Fruit fly (Drosophila melanogaster) whole organism, embryonic: ENCODE measurements around the gene Tbcd.

Experiments used
- Adf1 ChIP-seq: fragments of 200-800 bp; sonication (Bioruptor generic); IDR thresholded peaks from 2 replicates; pipeline ENCODE4 v1.3.6; 2022; ENCODE audit warnings: missing biosample characterization, missing genetic modification characterization
- B-H1 ChIP-seq: fragments of 200-800 bp; sonication (Bioruptor generic); IDR thresholded peaks from 3 replicates; pipeline ENCODE4 v1.3.6; 2022; ENCODE audit warnings: missing biosample characterization, missing genetic modification characterization
- Blimp-1 ChIP-seq: fragments of 200-800 bp; sonication (Bioruptor generic); optimal IDR thresholded peaks from 3 replicates; lab custom pipeline; 2018; ENCODE audit warnings: missing biosample characterization, missing genetic modification characterization, mild to moderate bottlenecking, moderate library complexity, missing genetic modification reagents
- CG1024 ChIP-seq: fragments of 200-800 bp; sonication (Bioruptor generic); IDR thresholded peaks from 2 replicates; pipeline ENCODE4 v1.3.6; 2022; ENCODE audit warnings: missing biosample characterization, missing genetic modification characterization
- CG10321 ChIP-seq: fragments of 200-800 bp; sonication (Bioruptor generic); IDR thresholded peaks from 2 replicates; pipeline ENCODE4 v1.3.6; 2022; ENCODE audit warnings: missing biosample characterization, missing genetic modification characterization
- CG11247 ChIP-seq: fragments of 200-800 bp; sonication (Bioruptor generic); IDR thresholded peaks from 2 replicates; pipeline ENCODE4 v1.3.6; 2022; ENCODE audit warnings: missing biosample characterization, missing genetic modification characterization
- CG11504 ChIP-seq: fragments of 200-800 bp; sonication (Bioruptor generic); optimal IDR thresholded peaks from 3 replicates; lab custom pipeline; 2019; ENCODE audit warnings: missing biosample characterization, mild to moderate bottlenecking, missing genetic modification characterization, moderate library complexity
- CG13287 ChIP-seq: fragments of 200-800 bp; sonication (Bioruptor generic); IDR thresholded peaks from 2 replicates; pipeline ENCODE4 v1.3.6; 2022; ENCODE audit warnings: missing biosample characterization, missing genetic modification characterization; ENCODE audit not compliant: partially characterized antibody
- CG14050 ChIP-seq: fragments of 200-800 bp; sonication (Bioruptor generic); IDR thresholded peaks from 3 replicates; pipeline ENCODE4 v1.3.6; 2022; ENCODE audit warnings: missing biosample characterization, missing genetic modification characterization
- CG17361 ChIP-seq: fragments of 200-800 bp; sonication (Bioruptor generic); IDR thresholded peaks from 3 replicates; pipeline ENCODE4 v1.3.6; 2022; ENCODE audit warnings: missing biosample characterization, missing genetic modification characterization
- CG17385 ChIP-seq: fragments of 200-800 bp; sonication (Bioruptor generic); optimal IDR thresholded peaks from 3 replicates; lab custom pipeline; 2018; ENCODE audit warnings: missing biosample characterization, mild to moderate bottlenecking, missing genetic modification characterization
- CG2116 ChIP-seq: fragments of 200-800 bp; sonication (Bioruptor generic); optimal IDR thresholded peaks from 3 replicates; lab custom pipeline; 2018; ENCODE audit warnings: missing biosample characterization, mild to moderate bottlenecking, missing genetic modification characterization
- CG30020 ChIP-seq: fragments of 200-800 bp; optimal IDR thresholded peaks from 2 replicates; lab custom pipeline; 2019; ENCODE audit warnings: missing biosample characterization, mild to moderate bottlenecking, missing genetic modification characterization, moderate library complexity
- CG30403 ChIP-seq: fragments of 200-800 bp; sonication (Bioruptor generic); optimal IDR thresholded peaks from 3 replicates; lab custom pipeline; 2016; ENCODE audit warnings: missing biosample characterization, missing genetic modification characterization
- CG34376 ChIP-seq: fragments of 200-800 bp; sonication (Bioruptor generic); optimal IDR thresholded peaks from 2 replicates; lab custom pipeline; 2018; ENCODE audit warnings: missing biosample characterization, mild to moderate bottlenecking, missing genetic modification characterization
- CG34422 ChIP-seq: fragments of 200-800 bp; sonication (Bioruptor generic); IDR thresholded peaks from 3 replicates; pipeline ENCODE4 v1.3.6; 2022; ENCODE audit warnings: missing biosample characterization, missing genetic modification characterization
- CG8089 ChIP-seq: fragments of 200-800 bp; sonication (Bioruptor generic); optimal IDR thresholded peaks from 3 replicates; lab custom pipeline; 2016; ENCODE audit warnings: missing biosample characterization, missing genetic modification characterization
- CG8281 ChIP-seq: fragments of 200-800 bp; sonication (Bioruptor generic); optimal IDR thresholded peaks from 2 replicates; lab custom pipeline; 2018; ENCODE audit warnings: missing biosample characterization, mild to moderate bottlenecking, missing genetic modification characterization, moderate library complexity
- CrebB ChIP-seq: fragments of 200-800 bp; sonication (Bioruptor generic); optimal IDR thresholded peaks from 3 replicates; lab custom pipeline; 2018; ENCODE audit warnings: missing biosample characterization, mild to moderate bottlenecking, missing genetic modification characterization
- Deaf1 ChIP-seq: fragments of 200-800 bp; optimal IDR thresholded peaks from 3 replicates; lab custom pipeline; 2019; ENCODE audit warnings: missing biosample characterization, mild to moderate bottlenecking, missing genetic modification characterization, moderate library complexity
- Dfd ChIP-seq, 2 experiments: fragments of >200 bp; optimal IDR thresholded peaks; 2 replicates each; lab custom pipeline; 2017; ENCODE audit warnings: missing biosample characterization in 2 of 2, missing genetic modification characterization in 2 of 2
- Dip2 ChIP-seq: fragments of 200-800 bp; sonication (Bioruptor generic); IDR thresholded peaks from 2 replicates; pipeline ENCODE4 v1.3.6; 2022; ENCODE audit warnings: missing biosample characterization, missing genetic modification characterization
- Doc3 ChIP-seq: fragments of 200-800 bp; sonication (Bioruptor generic); IDR thresholded peaks from 3 replicates; pipeline ENCODE4 v1.3.6; 2022; ENCODE audit warnings: missing biosample characterization, missing genetic modification characterization; ENCODE audit not compliant: partially characterized antibody
- Drgx ChIP-seq: fragments of 200-800 bp; sonication (Bioruptor generic); IDR thresholded peaks from 2 replicates; pipeline ENCODE4 v1.3.6; 2022; ENCODE audit warnings: missing biosample characterization, missing genetic modification characterization
- Ets97D ChIP-seq: fragments of 200-800 bp; sonication (Bioruptor generic); optimal IDR thresholded peaks from 3 replicates; lab custom pipeline; 2016; ENCODE audit warnings: missing biosample characterization, missing genetic modification characterization
- Fer1 ChIP-seq: fragments of 200-800 bp; sonication (Bioruptor generic); optimal IDR thresholded peaks from 2 replicates; lab custom pipeline; 2017; ENCODE audit warnings: missing biosample characterization, mild to moderate bottlenecking, missing genetic modification characterization
- GATAe ChIP-seq: fragments of 200-800 bp; sonication (Bioruptor generic); conservative IDR thresholded peaks from 2 replicates; pipeline ENCODE4 v1.3.6; 2022; ENCODE audit warnings: missing biosample characterization, missing genetic modification characterization
- H2.0 ChIP-seq: fragments of 200-800 bp; sonication (Bioruptor generic); IDR thresholded peaks from 2 replicates; pipeline ENCODE4 v1.3.6; 2022; ENCODE audit warnings: missing biosample characterization, missing genetic modification characterization
- HHEX ChIP-seq: fragments of 200-800 bp; sonication (Bioruptor generic); optimal IDR thresholded peaks from 3 replicates; lab custom pipeline; 2017; ENCODE audit warnings: missing biosample characterization, mild to moderate bottlenecking, missing genetic modification characterization, missing genetic modification reagents
- HLH54F ChIP-seq: fragments of 200-800 bp; sonication (Bioruptor generic); optimal IDR thresholded peaks from 3 replicates; lab custom pipeline; 2016; ENCODE audit warnings: missing biosample characterization, missing genetic modification characterization
- Hr51 ChIP-seq, 2 experiments: fragments of 200-800 bp; sonication (Bioruptor generic); optimal IDR thresholded peaks; 2 replicates in 1 of 2; 3 replicates in 1 of 2; lab custom pipeline; 2016 to 2018; ENCODE audit warnings: missing biosample characterization in 2 of 2, missing genetic modification characterization in 2 of 2, mild to moderate bottlenecking in 1 of 2, moderate library complexity in 1 of 2
- Max ChIP-seq: fragments of 200-800 bp; sonication (Bioruptor generic); optimal IDR thresholded peaks from 2 replicates; lab custom pipeline; 2016; ENCODE audit warnings: missing biosample characterization, mild to moderate bottlenecking, missing genetic modification characterization
- NK7.1 ChIP-seq: fragments of 200-800 bp; sonication (Bioruptor generic); optimal IDR thresholded peaks from 3 replicates; lab custom pipeline; 2016; ENCODE audit warnings: missing biosample characterization, missing genetic modification characterization
- Opbp ChIP-seq: fragments of 200-800 bp; sonication (Bioruptor generic); IDR thresholded peaks from 3 replicates; pipeline ENCODE4 v1.3.6; 2022; ENCODE audit warnings: missing biosample characterization, missing genetic modification characterization; ENCODE audit not compliant: partially characterized antibody
- Rfx ChIP-seq: fragments of 200-800 bp; sonication (Bioruptor generic); IDR thresholded peaks from 2 replicates; pipeline ENCODE4 v1.3.6; 2022; ENCODE audit warnings: missing biosample characterization, missing genetic modification characterization
- Sry-δ ChIP-seq: fragments of 200-800 bp; sonication (Bioruptor generic); optimal IDR thresholded peaks from 2 replicates; lab custom pipeline; 2016; ENCODE audit warnings: missing biosample characterization, missing genetic modification characterization
- TFAM ChIP-seq: fragments of 200-800 bp; sonication (Bioruptor generic); optimal IDR thresholded peaks from 2 replicates; lab custom pipeline; 2017; ENCODE audit warnings: missing biosample characterization, missing genetic modification characterization, inconsistent platforms
- Taf1 ChIP-seq: fragments of 200-800 bp; sonication (Bioruptor generic); IDR thresholded peaks from 2 replicates; pipeline ENCODE4 v1.3.6; 2022; ENCODE audit warnings: missing biosample characterization, missing genetic modification characterization
- Vsx1 ChIP-seq: fragments of 200-800 bp; sonication (Bioruptor generic); optimal IDR thresholded peaks from 2 replicates; lab custom pipeline; 2017; ENCODE audit warnings: missing biosample characterization, mild to moderate bottlenecking, missing genetic modification characterization, missing genetic modification reagents
- bigmax ChIP-seq: fragments of 200-800 bp; sonication (Bioruptor generic); optimal IDR thresholded peaks from 2 replicates; lab custom pipeline; 2018; ENCODE audit warnings: missing biosample characterization, mild to moderate bottlenecking, missing genetic modification characterization
- croc ChIP-seq: fragments of 200-800 bp; sonication (Bioruptor generic); conservative IDR thresholded peaks from 3 replicates; pipeline ENCODE4 v1.3.6; 2022; ENCODE audit warnings: missing biosample characterization, missing genetic modification characterization
- ken ChIP-seq: fragments of 200-800 bp; sonication (Bioruptor generic); IDR thresholded peaks from 3 replicates; pipeline ENCODE4 v1.3.6; 2022; ENCODE audit warnings: missing biosample characterization, missing genetic modification characterization
- kni ChIP-seq: fragments of 200-800 bp; sonication (Bioruptor generic); optimal IDR thresholded peaks from 3 replicates; lab custom pipeline; 2017; ENCODE audit warnings: mild to moderate bottlenecking, missing biosample characterization, missing genetic modification reagents, missing genetic modification characterization
- mirr ChIP-seq: fragments of 200-800 bp; sonication (Bioruptor generic); optimal IDR thresholded peaks from 3 replicates; lab custom pipeline; 2018; ENCODE audit warnings: missing biosample characterization, mild to moderate bottlenecking, missing genetic modification characterization
- oc ChIP-seq: fragments of 200-800 bp; sonication (Bioruptor generic); optimal IDR thresholded peaks from 2 replicates; lab custom pipeline; 2018; ENCODE audit warnings: missing biosample characterization, mild to moderate bottlenecking, missing genetic modification characterization, moderate library complexity
- pzg ChIP-seq: fragments of 200-800 bp; sonication (Bioruptor generic); optimal IDR thresholded peaks from 3 replicates; lab custom pipeline; 2018; ENCODE audit warnings: missing biosample characterization, mild to moderate bottlenecking, missing genetic modification characterization, moderate library complexity
- run ChIP-seq: fragments of 200-800 bp; sonication (Bioruptor generic); optimal IDR thresholded peaks from 3 replicates; lab custom pipeline; 2018; ENCODE audit warnings: missing biosample characterization, mild to moderate bottlenecking, missing genetic modification characterization
- scrt ChIP-seq: fragments of 200-800 bp; sonication (Bioruptor generic); optimal IDR thresholded peaks from 2 replicates; lab custom pipeline; 2018; ENCODE audit warnings: missing biosample characterization, mild to moderate bottlenecking, missing genetic modification characterization, moderate library complexity
- sisA ChIP-seq: fragments of 200-800 bp; sonication (Bioruptor generic); IDR thresholded peaks from 2 replicates; pipeline ENCODE4 v1.3.6; 2022; ENCODE audit warnings: missing biosample characterization, missing genetic modification characterization
- zfh2 ChIP-seq: fragments of 200-800 bp; sonication (Bioruptor generic); optimal IDR thresholded peaks from 2 replicates; lab custom pipeline; 2016; ENCODE audit warnings: missing biosample characterization, missing genetic modification characterization

The Tbcd gene

dm6 chr2L:2180120-2180539 is 32.8 kb downstream of the Tbcd start (continued):
- TF ChIP-seq Opbp (GFP tag; lab: Robert Waterston, UW) (no peak), Dfd (GFP tag; optimal IDR thresholded peaks at IDR 0.05; lab: Kevin White, UChicago) (no peak), run (tag; lab: Kevin White, UChicago) (peak; percentile 90), pzg (GFP tag; lab: Kevin White, UChicago) (no peak), bigmax (no peak), CG14050 (GFP tag; lab: Robert Waterston, UW) (peak; percentile 80), Vsx1 (peak; percentile 80), CG8089 (GFP tag; lab: Kevin White, UChicago) (peak; percentile 70), Dip2 (GFP tag; lab: Robert Waterston, UW) (0 out of 2 replicates have a peak, but pooled peaks have one; percentile 19), TFAM (GFP tag; lab: Kevin White, UChicago) (peak; percentile 75), croc (GFP tag; lab: Robert Waterston, UW) (peak; percentile 88), zfh2 (GFP tag; lab: Kevin White, UChicago) (peak; percentile 9), CG30020 (peak; percentile 47), B-H1 (GFP tag; lab: Robert Waterston, UW) (peak; percentile 85), CrebB (peak; percentile 78), Blimp-1 (GFP tag; lab: Kevin White, UChicago) (peak; percentile 94), Fer1 (peak; percentile 88), Taf1 (GFP tag; lab: Robert Waterston, UW) (peak; percentile 44; the same call in 1 of the 2 replicates), H2.0 (GFP tag; lab: Robert Waterston, UW) (peak; percentile 87), ken (GFP tag; lab: Robert Waterston, UW) (peak; percentile 91), Deaf1 (tag; lab: Kevin White, UChicago) (peak; percentile 73), CG17385 (GFP tag; lab: Kevin White, UChicago) (peak; percentile 86), CG1024 (GFP tag; lab: Robert Waterston, UW) (peak; percentile 82), NK7.1 (peak; percentile 61), kni (peak; percentile 65), GATAe (GFP tag; lab: Robert Waterston, UW) (peak; percentile 62), scrt (GFP tag; lab: Kevin White, UChicago) (peak; percentile 82), CG34376 (GFP tag; lab: Kevin White, UChicago) (no peak), sisA (GFP tag; lab: Robert Waterston, UW) (peak; percentile 92), mirr (GFP tag; lab: Kevin White, UChicago) (no peak), Max (GFP tag; lab: Kevin White, UChicago) (peak; percentile 82), Adf1 (GFP tag; lab: Robert Waterston, UW) (peak; percentile 48), Sry-δ (GFP tag; lab: Kevin White, UChicago) (peak; percentile 35), CG2116 (GFP tag; lab: Kevin White, UChicago) (peak; percentile 20), CG11247 (GFP tag; lab: Robert Waterston, UW) (peak; percentile 67), CG34422 (GFP tag; lab: Robert Waterston, UW) (peak; percentile 88), HLH54F (GFP tag; lab: Kevin White, UChicago) (peak; percentile 52), HHEX (GFP tag; lab: Kevin White, UChicago) (peak; percentile 87), Rfx (GFP tag; lab: Robert Waterston, UW) (peak; percentile 88), Ets97D (GFP tag; lab: Kevin White, UChicago) (peak; percentile 62), CG10321 (GFP tag; lab: Robert Waterston, UW) (peak; percentile 42; the same call in 1 of the 2 replicates), Hr51 (GFP tag; optimal IDR thresholded peaks at IDR 0.05; lab: Kevin White, UChicago) (peak; percentile 64 to 94), oc (tag; lab: Kevin White, UChicago) (peak; percentile 94), CG8281 (tag; lab: Kevin White, UChicago) (peak; percentile 72), CG30403 (GFP tag; lab: Kevin White, UChicago) (peak; percentile 88), Drgx (GFP tag; lab: Robert Waterston, UW) (peak; percentile 86), CG11504 (tag; lab: Kevin White, UChicago) (peak; percentile 93), CG13287 (no peak), Doc3 (GFP tag; lab: Robert Waterston, UW) (no peak), CG17361 (GFP tag; lab: Robert Waterston, UW) (peak; percentile 81)
